Worm (Caenorhabditis elegans): Measurements from ENCODE around the gene unc-39.

ce11 chrV:14393504-14393903 lies 20.6 kb downstream of the unc-39 start, which contains the start of gene C15H11.1:
- TF ChIP-seq nhr-12 (tag; optimal IDR thresholded peaks at IDR 0.05) (no peak), mab-5 (tag; optimal IDR thresholded peaks at IDR 0.05) (no peak), lsy-2 (tag; optimal IDR thresholded peaks at IDR 0.05) (no peak), pha-4 (tag; optimal IDR thresholded peaks at IDR 0.05) (no peak), ham-2 (GFP tag; optimal IDR thresholded peaks at IDR 0.05) (no peak), unc-39 (tag; optimal IDR thresholded peaks at IDR 0.05) (no peak), ztf-11 (tag; optimal IDR thresholded peaks at IDR 0.05) (no peak), M03D4.4 (tag; optimal IDR thresholded peaks at IDR 0.05) (no peak), sem-2 (GFP tag; optimal IDR thresholded peaks at IDR 0.05) (no peak), blmp-1 (tag; optimal IDR thresholded peaks at IDR 0.05) (no peak), nhr-237 (tag; optimal IDR thresholded peaks at IDR 0.05) (no peak), elt-1 (tag; optimal IDR thresholded peaks at IDR 0.05; ENCODE audit: borderline replicate concordance, insufficient read depth) (no peak)

Data from whole organism, mixed stage, embryonic.